Worm (Caenorhabditis elegans) whole organism, L1 larva: Measurements from ENCODE around the gene spch-1.
A peak's percentile ranks its signal among the peaks of the same experiment; 100 is the strongest.

ENCODE experiments used
- alr-1 ChIP-seq: fragments of 200-800 bp; sonication (Bioruptor generic); optimal IDR thresholded peaks from 2 replicates; lab custom pipeline; 2018; ENCODE audit warnings: borderline replicate concordance, mild to moderate bottlenecking, missing genetic modification characterization, missing compliant biosample characterization
- dpl-1 ChIP-seq, 3 experiments: fragments of 150-350 bp in 2 of 3; sonication (generic microtip) in 1 of 3; optimal IDR thresholded peaks; 2 replicates each; lab custom pipeline; 2014 to 2017; ENCODE audit warnings: missing biosample characterization in 3 of 3, missing genetic modification characterization in 3 of 3, missing genetic modification reagents in 3 of 3
- grh-1 ChIP-seq: fragments of 200-800 bp; sonication (Bioruptor generic); IDR thresholded peaks from 2 replicates; pipeline ENCODE4 v1.3.6; 2022; ENCODE audit warnings: missing genetic modification reagents, missing genetic modification characterization, missing compliant biosample characterization
- lsy-2 ChIP-seq, 2 experiments: fragments of 150-350 bp; optimal IDR thresholded peaks; 2 replicates each; lab custom pipeline; 2014; ENCODE audit warnings: missing biosample characterization in 2 of 2, missing genetic modification characterization in 2 of 2
- snpc-4 ChIP-seq: fragments of 150-350 bp; optimal IDR thresholded peaks from 2 replicates; lab custom pipeline; 2014; ENCODE audit warnings: missing biosample characterization, missing genetic modification characterization

ce11 chrIV:10151439-10151997, 40.2 kb upstream of the spch-1 start, which contains the start of gene copg-1:
- no peak for TF ChIP-seq alr-1 (tag; lab: Kevin White, UChicago)
- peak; percentile 45 to 74 (median 62) for TF ChIP-seq dpl-1 (GFP tag; optimal IDR thresholded peaks at IDR 0.05; lab: Kevin White, UChicago)
- TF ChIP-seq snpc-4 (tag; lab: Kevin White, UChicago): peak; percentile 32
- no peak for TF ChIP-seq grh-1 (GFP tag; lab: Robert Waterston, UW)
- peak; percentile 89 to 97 for TF ChIP-seq lsy-2 (tag; optimal IDR thresholded peaks at IDR 0.05; lab: Kevin White, UChicago)
